Worm (Caenorhabditis elegans): ENCODE measurements around the gene F59B2.15.

The F59B2.15 gene

DNA sequence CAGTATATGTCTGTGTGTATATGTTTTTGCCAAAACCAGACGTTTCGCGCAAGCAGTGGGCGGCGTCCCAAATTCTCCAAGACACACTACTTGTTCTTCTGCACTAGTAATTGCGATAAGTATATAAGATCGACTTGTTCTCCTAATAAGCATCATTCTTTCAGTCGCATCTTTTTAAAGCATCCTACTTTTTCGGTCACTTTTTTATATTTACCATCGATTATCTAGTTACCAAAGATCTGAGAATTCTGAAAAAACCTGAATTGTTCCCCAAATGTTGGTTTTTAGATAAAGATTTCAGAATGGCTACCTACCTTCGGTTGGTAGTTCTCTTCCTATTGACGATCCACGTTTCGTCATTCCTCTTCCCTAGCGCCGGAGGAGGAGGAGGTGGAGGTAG, 40.5 kb downstream of the F59B2.15 start, which contains the start of gene grl-25:
Gene grl-25, plus strand, starts transcription at position 301 of the 400 bp plus-strand sequence.
- no peak for TF ChIP-seq madf-10 (tag; optimal IDR thresholded peaks at IDR 0.05)

DNA sequence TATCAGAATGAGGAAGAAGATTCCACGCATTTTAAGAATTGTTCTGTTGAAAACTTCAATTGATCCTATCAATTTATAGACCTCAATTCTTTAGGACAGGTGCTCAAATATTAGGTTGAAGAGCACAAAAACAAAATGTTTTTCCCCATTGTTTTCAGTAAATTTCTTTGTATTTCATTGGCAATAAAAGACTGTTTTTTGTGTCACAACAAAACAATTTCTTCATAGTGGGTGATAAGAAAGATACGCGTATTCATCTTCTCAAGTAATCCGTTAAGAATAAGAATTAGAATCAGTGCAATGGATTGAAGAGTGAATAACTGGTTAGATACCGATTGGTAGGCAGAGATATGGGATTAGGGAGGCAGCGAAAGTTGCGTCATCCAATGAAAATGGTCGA, 41.8 kb downstream of the F59B2.15 start, which contains the start of gene ZK643.6:
Gene ZK643.6, minus strand, starts transcription at position 101 of the 400 bp plus-strand sequence.
- TF ChIP-seq lin-26 (GFP tag; IDR thresholded peaks at IDR 0.05), result no peak
- TF ChIP-seq rec-8 (tag; optimal IDR thresholded peaks at IDR 0.05), result no peak
- no peak for TF ChIP-seq egrh-3 (GFP tag; IDR thresholded peaks at IDR 0.05)
- no peak for TF ChIP-seq let-526 (GFP tag; IDR thresholded peaks at IDR 0.05)
- no peak for TF ChIP-seq madf-6 (GFP tag; IDR thresholded peaks at IDR 0.05)
- TF ChIP-seq tlf-1 (GFP tag; optimal IDR thresholded peaks at IDR 0.05), result no peak
- TF ChIP-seq sea-2 (GFP tag; IDR thresholded peaks at IDR 0.05), result no peak
- TF ChIP-seq snpc-1.3 (tag; optimal IDR thresholded peaks at IDR 0.05; ENCODE audit: insufficient read depth), result no peak
- TF ChIP-seq zim-3 (tag; optimal IDR thresholded peaks at IDR 0.05), result no peak
- no peak for TF ChIP-seq bed-2 (GFP tag; IDR thresholded peaks at IDR 0.05)
- TF ChIP-seq ztf-18 (tag; optimal IDR thresholded peaks at IDR 0.05), result no peak
- TF ChIP-seq nfya-1 (tag; optimal IDR thresholded peaks at IDR 0.05; ENCODE audit: borderline replicate concordance, insufficient read depth), result no peak
- no peak for TF ChIP-seq B0336.3 (GFP tag; IDR thresholded peaks at IDR 0.05)
- TF ChIP-seq repo-1 (tag; optimal IDR thresholded peaks at IDR 0.05), result no peak
- no peak for TF ChIP-seq C17E4.6 (GFP tag; IDR thresholded peaks at IDR 0.05)

DNA sequence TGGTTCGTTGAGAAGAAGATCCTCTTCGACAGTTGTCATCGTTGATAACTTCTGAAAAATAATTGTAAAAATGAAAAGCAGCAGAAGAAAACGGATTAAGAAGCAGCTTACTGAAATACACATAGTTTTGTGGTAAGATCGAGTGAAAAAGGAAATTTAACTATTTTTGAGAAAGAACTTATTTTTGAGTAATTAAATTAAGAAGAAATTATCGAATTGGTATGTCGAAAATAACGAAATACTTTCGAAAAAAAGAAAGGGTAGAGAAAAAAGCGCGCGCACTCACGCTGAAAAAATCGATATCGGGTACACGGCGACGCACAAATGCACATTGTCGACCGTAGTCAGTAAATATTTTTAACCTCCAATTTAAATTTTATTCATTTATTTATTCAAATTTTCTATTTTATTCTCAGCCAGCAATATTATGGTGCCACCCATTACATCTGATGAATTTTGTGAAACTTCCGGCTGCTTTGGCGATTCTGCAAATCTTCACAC, 46.2 kb downstream of the F59B2.15 start, which contains the start of the genes ZK643.5 and ZK643.2:
Gene ZK643.5, minus strand, starts transcription at position 51 of the 501 bp plus-strand sequence.
Gene ZK643.2, plus strand, starts transcription at position 395 of the 501 bp plus-strand sequence.
- no peak for TF ChIP-seq attf-6 (GFP tag; IDR thresholded peaks at IDR 0.05)
- TF ChIP-seq D2030.7 (GFP tag; IDR thresholded peaks at IDR 0.05), result peak; percentile 45; the same call in 1 of the 2 replicates
- TF ChIP-seq pbrm-1 (GFP tag; IDR thresholded peaks at IDR 0.05), result no peak
- TF ChIP-seq chd-7 (tag; optimal IDR thresholded peaks at IDR 0.05), result no peak
- TF ChIP-seq snpc-1.3 (tag; optimal IDR thresholded peaks at IDR 0.05; ENCODE audit: insufficient read depth), result peak; percentile 71
- peak; percentile 36 for TF ChIP-seq F23B12.7 (tag; optimal IDR thresholded peaks at IDR 0.05; ENCODE audit: insufficient read depth)
- peak in 1 of 3 experiments; percentile 76 for TF ChIP-seq lin-35 (GFP tag; optimal IDR thresholded peaks at IDR 0.05)
- peak; percentile 74 for TF ChIP-seq athp-1 (tag; optimal IDR thresholded peaks at IDR 0.05)
- TF ChIP-seq efl-1 (GFP tag; optimal IDR thresholded peaks at IDR 0.05), result peak; percentile 82
- peak; percentile 22 for TF ChIP-seq ceh-27 (GFP tag; optimal IDR thresholded peaks at IDR 0.05)
- 0 out of 2 replicates have a peak, but pooled peaks have one; percentile 11 for TF ChIP-seq nfyb-1 (GFP tag; IDR thresholded peaks at IDR 0.05)
- TF ChIP-seq hmg-20 (GFP tag; IDR thresholded peaks at IDR 0.05), result no peak
- no peak for TF ChIP-seq nfya-1 (tag; optimal IDR thresholded peaks at IDR 0.05; ENCODE audit: borderline replicate concordance, insufficient read depth)
- peak; percentile 70 for TF ChIP-seq madf-6 (GFP tag; IDR thresholded peaks at IDR 0.05)
- peak; percentile 15; the same call in 1 of the 2 replicates for TF ChIP-seq mcd-1 (GFP tag; IDR thresholded peaks at IDR 0.05)
- TF ChIP-seq snpc-4 (GFP tag; optimal IDR thresholded peaks at IDR 0.05), result peak; percentile 8
- TF ChIP-seq snpc-4 (tag; optimal IDR thresholded peaks at IDR 0.05), result peak in 1 of 4 experiments; percentile 5
- 0 out of 2 replicates have a peak, but pooled peaks have one; percentile 15 for TF ChIP-seq rcor-1 (GFP tag; IDR thresholded peaks at IDR 0.05)
- peak; percentile 51 for TF ChIP-seq madf-8 (GFP tag; conservative IDR thresholded peaks at IDR 0.05)
- no peak for TF ChIP-seq ceh-40 (GFP tag; IDR thresholded peaks at IDR 0.05)
- TF ChIP-seq lin-54 (GFP tag; optimal IDR thresholded peaks at IDR 0.05), result peak; percentile 70
- TF ChIP-seq cebp-1 (GFP tag; IDR thresholded peaks at IDR 0.05), result no peak
- peak; percentile 63 for TF ChIP-seq cebp-1 (tag; optimal IDR thresholded peaks at IDR 0.05)
- peak; percentile 19 for TF ChIP-seq attf-5 (GFP tag; optimal IDR thresholded peaks at IDR 0.05)
- peak; percentile 63 for TF ChIP-seq dpl-1 (GFP tag; optimal IDR thresholded peaks at IDR 0.05)
- TF ChIP-seq tbp1 (GFP tag; optimal IDR thresholded peaks at IDR 0.05), result peak; percentile 36
- TF ChIP-seq lsl-1 (GFP tag; optimal IDR thresholded peaks at IDR 0.05), result peak; percentile 74
- no peak for TF ChIP-seq lag-1 (GFP tag; IDR thresholded peaks at IDR 0.05)
- peak; percentile 23 for TF ChIP-seq ztf-18 (tag; optimal IDR thresholded peaks at IDR 0.05)
- no peak for TF ChIP-seq rpc-1 (optimal IDR thresholded peaks at IDR 0.05)
- TF ChIP-seq rpc-1 (tag; optimal IDR thresholded peaks at IDR 0.05), result no peak
- no peak for TF ChIP-seq madf-10 (tag; optimal IDR thresholded peaks at IDR 0.05)
- TF ChIP-seq snpc-1.1 (tag; optimal IDR thresholded peaks at IDR 0.05; ENCODE audit: insufficient read depth), result peak; percentile 26

All from whole organism, young adult.